Worm (Caenorhabditis elegans) whole organism, early embryonic: Measurements from ENCODE around the gene toh-1.

Experiments used
- B0310.2 ChIP-seq: sonication (generic microtip); optimal IDR thresholded peaks from 2 replicates; lab custom pipeline; 2016; ENCODE audit warnings: mild to moderate bottlenecking, missing genetic modification characterization, missing compliant biosample characterization
- F13C5.2 ChIP-seq: sonication (generic microtip); optimal IDR thresholded peaks from 2 replicates; lab custom pipeline; 2017; ENCODE audit warnings: mild to moderate bottlenecking, missing genetic modification characterization, inconsistent platforms, missing compliant biosample characterization
- aly-1 ChIP-seq: sonication (generic microtip); optimal IDR thresholded peaks from 2 replicates; lab custom pipeline; 2016; ENCODE audit warnings: missing genetic modification characterization, missing compliant biosample characterization
- ama-1 ChIP-seq: fragments of 150-350 bp; optimal IDR thresholded peaks from 2 replicates; lab custom pipeline; 2014
- ceh-13 ChIP-seq: fragments of 200-800 bp; sonication (Bioruptor generic); optimal IDR thresholded peaks from 2 replicates; lab custom pipeline; 2018; ENCODE audit warnings: mild to moderate bottlenecking, missing genetic modification characterization, missing compliant biosample characterization
- ets-7 ChIP-seq: sonication (generic microtip); optimal IDR thresholded peaks from 2 replicates; lab custom pipeline; 2016; ENCODE audit warnings: missing genotype, missing genetic modification characterization, missing compliant biosample characterization
- flt-1 ChIP-seq: fragments of 200-800 bp; sonication (Bioruptor generic); IDR thresholded peaks from 2 replicates; pipeline ENCODE4 v1.3.6; 2022; ENCODE audit warnings: missing genetic modification characterization, missing compliant biosample characterization
- hmg-4 ChIP-seq: fragments of 200-800 bp; sonication (Bioruptor generic); optimal IDR thresholded peaks from 2 replicates; lab custom pipeline; 2018; ENCODE audit warnings: mild to moderate bottlenecking, missing genetic modification characterization, missing compliant biosample characterization
- pes-1 ChIP-seq: fragments of 200-800 bp; sonication (Bioruptor generic); IDR thresholded peaks from 2 replicates; pipeline ENCODE4 v1.3.6; 2022; ENCODE audit warnings: missing genetic modification reagents, missing genetic modification characterization, missing compliant biosample characterization
- sea-1 ChIP-seq: fragments of 200-800 bp; sonication (Bioruptor generic); conservative IDR thresholded peaks from 2 replicates; pipeline ENCODE4 v1.3.6; 2022; ENCODE audit warnings: missing genetic modification characterization, missing compliant biosample characterization
- tbx-11 ChIP-seq: fragments of 200-800 bp; sonication (Bioruptor generic); IDR thresholded peaks from 2 replicates; pipeline ENCODE4 v1.3.6; 2022; ENCODE audit warnings: missing genetic modification characterization, missing compliant biosample characterization
- tbx-37 ChIP-seq: fragments of 200-800 bp; sonication (Bioruptor generic); conservative IDR thresholded peaks from 2 replicates; pipeline ENCODE4 v1.3.6; 2022; ENCODE audit warnings: missing genetic modification reagents, missing genetic modification characterization, missing compliant biosample characterization

ce11 chrIII:3783914-3784313 lies 24.9 kb downstream of the toh-1 start:
- TF ChIP-seq ama-1 (lab: Kevin White, UChicago) = no peak
- no peak for TF ChIP-seq tbx-37 (GFP tag; lab: Robert Waterston, UW)
- TF ChIP-seq pes-1 (GFP tag; lab: Robert Waterston, UW) = no peak
- TF ChIP-seq hmg-4 (GFP tag; lab: Kevin White, UChicago) = no peak
- TF ChIP-seq ceh-13 (GFP tag; lab: Kevin White, UChicago) = no peak
- TF ChIP-seq aly-1 (tag; lab: Kevin White, UChicago) = no peak
- TF ChIP-seq F13C5.2 = no peak
- TF ChIP-seq tbx-11 (GFP tag; lab: Robert Waterston, UW) = no peak
- TF ChIP-seq B0310.2 (tag; lab: Kevin White, UChicago) = no peak
- TF ChIP-seq flt-1 = no peak
- TF ChIP-seq ets-7 = no peak
- TF ChIP-seq sea-1 (GFP tag; lab: Robert Waterston, UW) = no peak
